Worm (Caenorhabditis elegans) whole organism, mixed stage, embryonic: ENCODE data around the gene F26F2.4.

ENCODE experiments used
- elt-1 ChIP-seq: sonication (generic microtip); optimal IDR thresholded peaks from 2 replicates; lab custom pipeline; 2017; ENCODE audit warnings: missing genetic modification characterization, mild to moderate bottlenecking, missing compliant biosample characterization, antibody characterized with exemption, moderate library complexity, borderline replicate concordance; ENCODE audit not compliant: insufficient read depth
- elt-3 ChIP-seq: fragments of 150-350 bp; optimal IDR thresholded peaks from 2 replicates; lab custom pipeline; 2014; ENCODE audit warnings: missing biosample characterization, missing genetic modification characterization
- snpc-4 ChIP-seq: fragments of 150-350 bp; optimal IDR thresholded peaks from 2 replicates; lab custom pipeline; 2014; ENCODE audit warnings: missing biosample characterization, missing genetic modification characterization

ce11 chrV:20544610-20545009, 24.5 kb upstream of the F26F2.4 start:
- TF ChIP-seq snpc-4: no peak
- no peak for TF ChIP-seq elt-1 (tag; lab: Kevin White, UChicago)
- TF ChIP-seq elt-3 (tag; lab: Kevin White, UChicago): no peak
